Fruit fly (Drosophila melanogaster) Kc167 (cell line): ENCODE data around the gene Bmcp.

Source experiments
- Myc ChIP-seq: fragments of >200 bp; optimal IDR thresholded peaks from 2 replicates; lab custom pipeline; 2017; ENCODE audit warnings: missing external identifiers
- Sin3A ChIP-seq: fragments of >200 bp; optimal IDR thresholded peaks from 2 replicates; lab custom pipeline; 2018; ENCODE audit warnings: missing external identifiers
- h ChIP-seq: fragments of >200 bp; optimal IDR thresholded peaks from 3 replicates; lab custom pipeline; 2018; ENCODE audit warnings: missing external identifiers
- insv ChIP-seq: fragments of >200 bp; optimal IDR thresholded peaks from 3 replicates; lab custom pipeline; 2018; ENCODE audit warnings: missing external identifiers
- psq ChIP-seq: fragments of >200 bp; optimal IDR thresholded peaks from 2 replicates; lab custom pipeline; 2017; ENCODE audit warnings: missing external identifiers
- ttk ChIP-seq: sonication (Bioruptor generic); optimal IDR thresholded peaks from 2 replicates; lab custom pipeline; 2017; ENCODE audit warnings: missing external identifiers

Bmcp gene

DNA sequence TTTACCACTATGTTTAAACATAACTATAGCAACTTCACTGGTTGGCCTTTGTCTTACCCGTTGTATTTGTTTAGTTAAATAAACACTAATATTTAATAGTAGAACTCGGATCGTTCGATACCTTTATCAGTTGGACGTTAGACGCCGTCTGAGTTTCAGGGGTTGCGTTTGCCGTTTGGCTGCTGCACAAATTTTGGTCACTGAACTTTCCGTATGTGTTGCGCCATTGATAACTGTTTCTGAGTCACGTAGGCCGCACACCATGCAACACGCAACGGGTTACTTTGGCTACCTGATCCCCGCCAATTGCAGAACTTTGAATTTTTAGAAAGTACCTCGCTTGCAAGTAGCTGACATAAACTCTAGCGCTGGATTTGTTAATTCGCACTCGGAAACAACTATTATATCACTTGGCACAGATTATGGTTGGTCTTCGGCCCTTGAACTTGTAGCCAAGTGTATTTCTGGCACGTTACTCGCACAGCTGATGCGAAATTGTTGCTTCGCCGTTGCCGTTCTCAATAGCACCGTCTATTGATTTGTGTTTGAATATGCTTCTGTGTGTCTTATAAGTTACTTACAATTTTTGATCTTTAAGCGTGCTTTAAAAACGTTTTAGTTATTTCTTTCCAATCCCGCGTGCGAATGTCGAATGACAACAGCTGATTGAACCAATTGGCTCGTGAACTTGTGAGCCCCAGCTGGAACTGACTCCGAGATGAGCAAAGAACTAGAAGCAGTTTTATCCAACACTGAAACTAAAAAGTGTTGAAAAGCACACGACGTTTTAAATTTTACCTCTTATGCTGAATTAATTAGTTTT, 24.2 kb upstream of the Bmcp start, which contains the start of gene Dph1:
Gene Dph1 (minus strand): TSS at position 670 of the 823 bp plus-strand sequence.
- no peak for TF ChIP-seq Myc (lab: Kevin White, UChicago)
- TF ChIP-seq ttk (lab: Kevin White, UChicago): no peak
- no peak for TF ChIP-seq Sin3A
- no peak for TF ChIP-seq h
- no peak for TF ChIP-seq psq (lab: Kevin White, UChicago)
- no peak for TF ChIP-seq insv

DNA sequence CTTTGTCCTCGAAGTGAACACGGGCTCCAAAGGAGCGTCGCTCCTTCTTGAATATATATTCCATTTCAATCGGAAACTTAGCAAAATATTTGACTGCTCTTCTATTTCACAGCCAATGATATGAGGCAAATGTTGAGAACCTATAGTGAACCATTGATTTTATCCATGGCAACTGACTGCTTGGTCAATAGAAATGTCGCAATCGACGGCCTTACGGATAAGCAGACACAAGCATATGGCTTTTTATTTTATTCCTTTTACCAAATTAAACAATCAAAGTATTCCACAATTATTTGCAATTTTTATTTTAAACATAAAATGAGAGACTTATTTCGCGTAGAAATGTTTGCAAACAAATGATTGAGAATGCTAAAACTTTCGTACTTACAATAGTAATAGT, 21.6 kb upstream of the Bmcp start, which contains the start of gene Dnai2:
Gene Dnai2 (minus strand): TSS at position 101 of the 400 bp plus-strand sequence.
- TF ChIP-seq Myc (lab: Kevin White, UChicago) (no peak), psq (lab: Kevin White, UChicago) (no peak), ttk (lab: Kevin White, UChicago) (no peak), h (no peak), Sin3A (no peak), insv (no peak)

DNA sequence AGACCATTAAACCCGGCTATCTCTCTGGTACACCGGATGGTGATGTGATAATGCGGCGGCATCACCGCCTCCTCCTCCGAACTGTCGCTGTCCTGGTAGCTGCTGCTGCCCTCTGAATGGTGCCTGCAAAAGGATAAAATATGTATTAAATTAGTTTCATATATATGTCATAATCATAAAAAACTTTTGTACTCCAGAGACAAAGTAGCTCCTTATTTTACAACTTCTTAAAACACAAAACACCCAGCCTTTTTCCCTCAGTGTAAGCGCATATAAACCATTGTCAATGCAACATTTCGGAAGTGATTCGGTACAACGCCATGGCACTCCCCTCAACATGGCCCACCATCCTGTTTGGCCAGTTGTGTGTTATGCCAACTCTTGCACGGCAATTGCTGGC, 19.1 kb upstream of the Bmcp start:
- TF ChIP-seq insv (no peak), psq (lab: Kevin White, UChicago) (no peak), Myc (lab: Kevin White, UChicago) (no peak), ttk (lab: Kevin White, UChicago) (no peak), h (no peak), Sin3A (no peak)

DNA sequence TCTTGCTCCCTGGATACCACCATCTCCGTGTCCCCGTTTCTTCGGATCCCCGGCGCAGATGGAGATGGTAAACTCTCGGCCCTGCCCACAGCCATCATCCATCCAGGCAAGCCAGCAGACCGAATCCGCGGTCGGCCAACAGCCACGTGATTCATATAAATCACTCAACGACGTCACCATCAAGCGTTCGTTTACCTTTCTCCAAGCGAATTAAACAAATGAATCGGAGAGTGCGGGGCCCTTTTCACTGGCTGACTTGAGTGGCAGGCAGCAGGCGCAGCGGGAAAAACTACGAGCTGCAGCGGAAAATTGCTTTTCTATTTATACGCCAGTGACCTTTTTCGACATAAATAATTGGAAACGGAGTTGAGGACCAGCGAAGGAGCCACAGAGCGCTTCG, 17.2 kb upstream of the Bmcp start:
- no peak for TF ChIP-seq Sin3A
- TF ChIP-seq ttk (lab: Kevin White, UChicago): no peak
- no peak for TF ChIP-seq psq (lab: Kevin White, UChicago)
- TF ChIP-seq Myc (lab: Kevin White, UChicago): no peak
- no peak for TF ChIP-seq h
- no peak for TF ChIP-seq insv

DNA sequence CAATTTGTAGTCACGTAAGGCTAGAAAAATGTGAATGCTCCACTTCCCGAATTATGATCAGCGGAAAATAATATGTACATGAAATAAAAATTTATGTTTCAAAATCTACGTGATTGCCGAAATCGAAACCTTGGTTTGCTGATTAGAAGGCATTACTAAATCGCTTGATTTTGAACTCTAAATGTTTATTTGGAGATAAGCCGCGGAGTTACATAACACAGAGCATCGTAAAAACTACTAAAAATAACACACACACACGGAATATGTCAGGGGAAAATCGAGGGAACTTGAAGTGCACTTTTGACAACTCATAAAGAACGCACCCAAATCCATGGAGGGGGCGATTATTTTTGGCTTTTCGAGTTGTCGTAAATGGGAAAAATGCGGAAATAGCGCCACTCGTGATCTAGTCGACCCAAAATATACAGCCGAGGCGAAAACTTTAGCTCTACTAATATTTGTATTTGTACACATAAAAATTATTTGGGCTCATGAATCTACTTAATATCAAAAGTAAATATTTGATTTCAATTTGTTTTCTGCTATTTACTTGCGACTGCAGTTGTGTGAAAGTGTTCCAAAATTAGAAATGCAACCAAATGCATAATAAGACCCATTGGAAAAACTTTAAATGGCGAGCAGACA, 15.7 kb upstream of the Bmcp start:
- TF ChIP-seq insv: no peak
- TF ChIP-seq Myc (lab: Kevin White, UChicago): no peak
- no peak for TF ChIP-seq Sin3A
- TF ChIP-seq psq (lab: Kevin White, UChicago): no peak
- no peak for TF ChIP-seq h
- no peak for TF ChIP-seq ttk (lab: Kevin White, UChicago)

DNA sequence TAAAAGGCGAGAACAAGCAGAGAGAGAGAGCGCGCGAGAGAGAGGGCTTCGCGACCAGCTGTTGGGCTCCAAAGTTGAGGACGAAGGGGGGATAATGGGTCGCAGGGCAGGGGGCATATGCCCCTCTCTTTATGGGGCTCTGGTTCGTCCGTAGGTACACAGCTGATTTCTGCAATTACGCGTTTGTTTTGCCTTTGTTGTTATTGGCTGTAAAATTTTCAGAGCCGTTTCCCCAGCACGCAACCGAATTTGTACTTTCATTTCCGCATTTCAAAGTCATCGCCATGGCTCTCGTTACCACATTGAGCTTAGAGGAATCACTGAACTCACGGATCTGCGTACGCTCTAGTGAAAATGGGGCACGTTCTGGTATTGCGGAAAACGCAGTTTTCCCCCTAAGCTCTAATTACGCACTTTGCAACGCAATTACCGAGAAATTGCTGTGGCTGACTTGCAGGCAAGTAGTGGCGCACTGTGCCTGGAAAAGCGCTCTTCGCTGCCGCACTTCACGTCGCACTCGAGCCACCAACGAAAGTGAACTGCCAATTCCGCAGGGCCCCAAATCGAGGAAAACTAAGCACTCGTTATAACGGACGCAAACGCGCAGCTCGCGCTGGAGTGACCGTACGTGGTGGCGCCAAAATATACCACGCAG, 12.6 kb upstream of the Bmcp start, which contains the start of gene CG11658:
Gene CG11658 (minus strand): TSS at position 576 of the 655 bp plus-strand sequence.
- TF ChIP-seq Myc (lab: Kevin White, UChicago): no peak
- no peak for TF ChIP-seq Sin3A
- no peak for TF ChIP-seq insv
- TF ChIP-seq ttk (lab: Kevin White, UChicago): no peak
- no peak for TF ChIP-seq psq (lab: Kevin White, UChicago)
- TF ChIP-seq h: no peak

DNA sequence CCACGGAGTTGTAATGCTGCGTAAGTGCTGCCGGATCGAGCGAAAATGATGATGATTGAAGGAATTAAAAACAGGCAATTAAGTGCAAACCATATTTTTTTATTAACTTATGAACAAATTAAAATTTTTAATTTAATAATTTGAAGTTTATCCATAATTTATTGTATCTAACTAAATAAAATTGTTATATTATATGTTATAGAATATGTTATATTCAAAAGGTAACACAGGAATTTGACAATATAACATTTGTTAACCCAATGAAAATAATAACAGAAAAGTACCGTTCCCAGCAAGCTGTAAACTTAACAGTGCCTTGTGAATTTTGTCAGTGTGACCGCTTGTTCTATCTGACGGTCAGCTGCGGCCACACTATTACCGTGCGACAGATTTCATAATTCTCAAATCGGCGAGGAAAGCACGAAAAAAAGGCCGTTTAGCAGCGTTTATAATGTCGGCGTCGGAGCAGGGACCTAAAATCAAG, 12.1 kb upstream of the Bmcp start, which contains the start of the genes Ccdc56 and mtTFB1:
Gene Ccdc56 (plus strand): TSS at position 347 of the 484 bp plus-strand sequence.
Gene mtTFB1 (plus strand): TSS at position 347 of the 484 bp plus-strand sequence.
- TF ChIP-seq insv (no peak), Myc (lab: Kevin White, UChicago) (no peak), Sin3A (no peak), psq (lab: Kevin White, UChicago) (no peak), ttk (lab: Kevin White, UChicago) (no peak), h (no peak)

DNA sequence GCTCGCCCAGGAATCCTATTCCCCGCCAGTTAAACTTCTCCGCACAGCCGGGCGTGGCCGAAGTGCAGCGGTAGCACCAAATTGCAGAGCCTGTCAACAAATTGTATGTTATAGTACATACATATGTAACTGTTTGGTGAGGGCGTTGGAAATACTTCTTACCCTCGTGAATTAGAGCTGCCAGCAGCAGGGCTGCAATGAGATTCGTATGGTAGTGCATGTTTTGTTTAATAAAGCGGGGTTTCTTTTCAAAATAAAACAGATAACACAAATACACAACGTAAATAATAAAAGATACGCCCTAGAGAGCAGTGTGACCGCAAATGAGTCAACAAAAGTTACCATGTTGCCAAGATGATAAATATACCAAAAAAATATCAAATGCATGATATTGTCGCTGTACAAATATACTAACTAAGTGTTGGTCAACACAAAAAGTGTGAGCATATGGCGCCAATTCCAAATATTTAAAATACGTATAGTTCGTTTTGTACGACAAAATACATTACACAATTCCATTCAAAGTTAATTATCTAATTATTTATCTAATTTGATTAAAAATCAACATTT, 9.6 kb upstream of the Bmcp start, which contains the start of gene crim:
Gene crim (minus strand): TSS at position 328 of the 570 bp plus-strand sequence.
- TF ChIP-seq Myc (lab: Kevin White, UChicago) (no peak), psq (lab: Kevin White, UChicago) (no peak), h (no peak), Sin3A (no peak), ttk (lab: Kevin White, UChicago) (no peak), insv (no peak)

DNA sequence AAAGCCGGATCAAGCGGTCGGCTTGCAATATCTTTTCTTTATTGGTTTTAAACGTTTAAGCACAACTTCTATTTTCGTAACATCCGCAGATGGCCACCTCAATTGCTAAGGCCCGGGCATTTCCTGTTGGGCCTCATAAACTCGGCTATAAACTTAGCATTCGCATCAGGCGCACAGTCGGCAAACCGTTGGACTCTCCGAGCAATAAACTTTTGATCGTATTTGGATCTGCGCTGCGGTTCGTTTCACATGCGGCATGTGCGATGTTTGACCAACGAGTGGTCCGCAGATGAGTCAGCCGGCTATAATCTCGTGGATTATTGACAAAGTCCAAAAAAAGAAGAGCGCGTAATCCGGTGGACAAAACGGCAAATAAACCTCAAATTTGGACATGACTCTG, 8.9 kb upstream of the Bmcp start:
- TF ChIP-seq ttk (lab: Kevin White, UChicago) (no peak), Myc (lab: Kevin White, UChicago) (no peak), Sin3A (no peak), insv (no peak), h (no peak), psq (lab: Kevin White, UChicago) (no peak)

DNA sequence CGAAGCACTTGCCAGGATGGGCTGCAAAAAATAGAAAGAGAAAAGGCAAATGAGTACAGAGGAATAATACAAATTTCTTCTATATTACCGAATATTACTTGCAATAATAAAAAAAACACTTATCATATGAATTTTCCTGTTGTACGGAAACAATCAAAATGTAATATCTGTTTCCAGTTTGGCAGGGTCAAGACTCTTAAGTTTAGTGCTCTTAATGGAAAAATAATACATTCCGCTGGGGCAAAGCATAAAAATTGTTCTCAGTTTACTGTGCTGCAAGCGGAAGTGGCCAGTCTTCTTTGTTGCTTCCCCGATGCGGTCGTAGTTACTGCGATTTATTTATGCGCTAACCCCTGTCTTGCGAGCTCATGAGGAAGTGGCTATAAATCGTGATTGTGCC, 7.9 kb upstream of the Bmcp start:
- no peak for TF ChIP-seq Myc (lab: Kevin White, UChicago)
- TF ChIP-seq Sin3A: no peak
- no peak for TF ChIP-seq insv
- TF ChIP-seq ttk (lab: Kevin White, UChicago): no peak
- no peak for TF ChIP-seq psq (lab: Kevin White, UChicago)
- TF ChIP-seq h: no peak

DNA sequence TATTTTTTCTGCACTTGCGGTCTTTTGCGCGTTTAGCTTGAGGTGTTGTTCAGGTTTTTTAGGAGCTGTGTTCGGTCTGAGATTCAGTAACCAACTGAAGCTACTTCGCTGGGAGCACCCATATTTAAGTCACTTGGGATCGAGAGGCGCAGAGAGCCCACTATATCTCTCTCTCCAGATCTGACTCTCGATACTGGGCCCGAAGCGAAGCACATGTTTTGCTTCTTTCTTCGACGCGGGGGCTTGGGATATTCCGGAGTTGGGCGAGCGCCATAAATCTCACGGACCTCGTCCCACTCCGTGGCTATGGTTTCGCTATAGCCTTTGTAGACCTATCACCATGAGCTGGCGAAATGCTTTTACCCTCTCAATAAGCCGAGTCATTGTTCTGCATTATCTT, 5.5 kb upstream of the Bmcp start, which contains the start of gene CG14132:
Gene CG14132 (minus strand): TSS at position 99 of the 400 bp plus-strand sequence.
- no peak for TF ChIP-seq ttk (lab: Kevin White, UChicago)
- no peak for TF ChIP-seq Sin3A
- no peak for TF ChIP-seq h
- no peak for TF ChIP-seq psq (lab: Kevin White, UChicago)
